Worm (Caenorhabditis elegans) whole organism, late embryonic: Measurements from ENCODE around the gene C25F9.14.

Source experiments
- C08G9.2 ChIP-seq: sonication (generic microtip); optimal IDR thresholded peaks from 2 replicates; lab custom pipeline; 2016; ENCODE audit warnings: mild to moderate bottlenecking, missing genetic modification characterization, moderate library complexity, missing compliant biosample characterization
- C38D4.7 ChIP-seq: fragments of 200-800 bp; sonication (Bioruptor generic); optimal IDR thresholded peaks from 2 replicates; lab custom pipeline; 2018; ENCODE audit warnings: mild to moderate bottlenecking, missing genetic modification characterization, moderate library complexity, missing compliant biosample characterization
- F13H6.1 ChIP-seq: sonication (generic microtip); optimal IDR thresholded peaks from 2 replicates; lab custom pipeline; 2016; ENCODE audit warnings: missing genetic modification characterization, missing compliant biosample characterization
- K02D7.2 ChIP-seq: sonication (generic microtip); optimal IDR thresholded peaks from 2 replicates; lab custom pipeline; 2017; ENCODE audit warnings: mild to moderate bottlenecking, missing genetic modification characterization, missing compliant biosample characterization
- Y22D7AL.16 ChIP-seq: sonication (generic microtip); optimal IDR thresholded peaks from 2 replicates; lab custom pipeline; 2016; ENCODE audit warnings: missing genetic modification characterization, missing compliant biosample characterization
- ahr-1 ChIP-seq: sonication (generic microtip); optimal IDR thresholded peaks from 2 replicates; lab custom pipeline; 2016; ENCODE audit warnings: missing genetic modification characterization, missing compliant biosample characterization
- ama-1 ChIP-seq: fragments of 150-350 bp; optimal IDR thresholded peaks from 2 replicates; lab custom pipeline; 2014
- ceh-22 ChIP-seq: sonication (generic microtip); optimal IDR thresholded peaks from 2 replicates; lab custom pipeline; 2017; ENCODE audit warnings: missing biosample characterization, missing genetic modification characterization
- ceh-24 ChIP-seq: sonication (generic microtip); optimal IDR thresholded peaks from 2 replicates; lab custom pipeline; 2016; ENCODE audit warnings: mild to moderate bottlenecking, missing genetic modification characterization, missing compliant biosample characterization
- ceh-31 ChIP-seq: sonication (generic microtip); optimal IDR thresholded peaks from 2 replicates; lab custom pipeline; 2016; ENCODE audit warnings: missing genetic modification characterization, missing compliant biosample characterization
- ceh-34 ChIP-seq: sonication (generic microtip); optimal IDR thresholded peaks from 2 replicates; lab custom pipeline; 2016; ENCODE audit warnings: mild to moderate bottlenecking, missing genetic modification characterization, missing compliant biosample characterization
- ceh-45 ChIP-seq: fragments of 200-800 bp; sonication (Bioruptor generic); IDR thresholded peaks from 2 replicates; pipeline ENCODE4 v1.3.6; 2022; ENCODE audit warnings: missing genetic modification reagents, missing genetic modification characterization, missing compliant biosample characterization
- ceh-9 ChIP-seq: sonication (generic microtip); optimal IDR thresholded peaks from 2 replicates; lab custom pipeline; 2016; ENCODE audit warnings: mild to moderate bottlenecking, missing genetic modification characterization, inconsistent platforms, missing compliant biosample characterization
- che-1 ChIP-seq: sonication (generic microtip); optimal IDR thresholded peaks from 2 replicates; lab custom pipeline; 2016; ENCODE audit warnings: mild to moderate bottlenecking, missing genetic modification characterization, missing compliant biosample characterization
- dmd-4 ChIP-seq: sonication (generic microtip); optimal IDR thresholded peaks from 2 replicates; lab custom pipeline; 2016; ENCODE audit warnings: borderline replicate concordance, missing genetic modification characterization, missing compliant biosample characterization
- elt-2 ChIP-seq: sonication (generic microtip); optimal IDR thresholded peaks from 2 replicates; lab custom pipeline; 2016; ENCODE audit warnings: missing genetic modification reagents, missing genetic modification characterization, missing compliant biosample characterization
- ets-4 ChIP-seq: sonication (generic microtip); optimal IDR thresholded peaks from 2 replicates; lab custom pipeline; 2016; ENCODE audit warnings: missing genetic modification characterization, missing compliant biosample characterization
- fkh-6 ChIP-seq: sonication (generic microtip); optimal IDR thresholded peaks from 2 replicates; lab custom pipeline; 2016; ENCODE audit warnings: missing genetic modification characterization, missing compliant biosample characterization
- hlh-13 ChIP-seq: fragments of 200-800 bp; sonication (Bioruptor generic); optimal IDR thresholded peaks from 2 replicates; lab custom pipeline; 2018; ENCODE audit warnings: mild to moderate bottlenecking, missing genetic modification characterization, missing compliant biosample characterization
- hlh-15 ChIP-seq: sonication (generic microtip); optimal IDR thresholded peaks from 2 replicates; lab custom pipeline; 2016; ENCODE audit warnings: missing genetic modification characterization, missing compliant biosample characterization
- lim-6 ChIP-seq: sonication (generic microtip); optimal IDR thresholded peaks from 2 replicates; lab custom pipeline; 2016; ENCODE audit warnings: missing genetic modification characterization, missing compliant biosample characterization
- mec-3 ChIP-seq: sonication (generic microtip); optimal IDR thresholded peaks from 2 replicates; lab custom pipeline; 2016; ENCODE audit warnings: borderline replicate concordance, missing genetic modification characterization, missing compliant biosample characterization
- nfya-1 ChIP-seq: sonication (generic microtip); optimal IDR thresholded peaks from 2 replicates; lab custom pipeline; 2017; ENCODE audit warnings: missing genetic modification characterization, mild to moderate bottlenecking, missing compliant biosample characterization, antibody characterized with exemption, moderate library complexity
- nhr-232 ChIP-seq: sonication (generic microtip); optimal IDR thresholded peaks from 2 replicates; lab custom pipeline; 2016; ENCODE audit warnings: missing genetic modification characterization, missing compliant biosample characterization
- npax-4 ChIP-seq: sonication (generic microtip); optimal IDR thresholded peaks from 2 replicates; lab custom pipeline; 2016; ENCODE audit warnings: missing genetic modification characterization, missing compliant biosample characterization
- odd-2 ChIP-seq: sonication (generic microtip); optimal IDR thresholded peaks from 2 replicates; lab custom pipeline; 2017; ENCODE audit warnings: antibody characterized with exemption, mild to moderate bottlenecking, missing genetic modification characterization, missing compliant biosample characterization
- pat-9 ChIP-seq: fragments of 200-800 bp; sonication (Bioruptor generic); optimal IDR thresholded peaks from 2 replicates; lab custom pipeline; 2018; ENCODE audit warnings: mild to moderate bottlenecking, missing genetic modification characterization, moderate library complexity, missing compliant biosample characterization
- pha-2 ChIP-seq: sonication (generic microtip); optimal IDR thresholded peaks from 2 replicates; lab custom pipeline; 2017; ENCODE audit warnings: mild to moderate bottlenecking, missing genetic modification characterization, missing compliant biosample characterization
- pqm-1 ChIP-seq: sonication (generic microtip); optimal IDR thresholded peaks from 2 replicates; lab custom pipeline; 2016; ENCODE audit warnings: missing genetic modification characterization, missing compliant biosample characterization
- pros-1 ChIP-seq: fragments of 150-350 bp; optimal IDR thresholded peaks from 2 replicates; lab custom pipeline; 2014; ENCODE audit warnings: missing biosample characterization, missing genetic modification reagents, missing genetic modification characterization
- rnt-1 ChIP-seq: sonication (generic microtip); optimal IDR thresholded peaks from 2 replicates; lab custom pipeline; 2016; ENCODE audit warnings: missing genetic modification characterization, missing compliant biosample characterization
- sox-2 ChIP-seq: fragments of 200-800 bp; sonication (Bioruptor generic); IDR thresholded peaks from 2 replicates; pipeline ENCODE4 v1.3.6; 2022; ENCODE audit warnings: missing genetic modification reagents, missing genetic modification characterization, missing compliant biosample characterization
- syd-9 ChIP-seq: sonication (generic microtip); optimal IDR thresholded peaks from 2 replicates; lab custom pipeline; 2016; ENCODE audit warnings: mild to moderate bottlenecking, missing genetic modification characterization, moderate library complexity, missing compliant biosample characterization
- tbx-2 ChIP-seq: sonication (generic microtip); optimal IDR thresholded peaks from 2 replicates; lab custom pipeline; 2016; ENCODE audit warnings: missing genetic modification characterization, missing compliant biosample characterization
- tbx-7 ChIP-seq: sonication (generic microtip); optimal IDR thresholded peaks from 2 replicates; lab custom pipeline; 2016; ENCODE audit warnings: missing genotype, missing genetic modification characterization, missing compliant biosample characterization
- ttx-3 ChIP-seq: sonication (generic microtip); optimal IDR thresholded peaks from 2 replicates; lab custom pipeline; 2016; ENCODE audit warnings: missing genetic modification reagents, missing genetic modification characterization, missing compliant biosample characterization
- unc-3 ChIP-seq, 2 experiments: fragments of 200-800 bp in 1 of 2; sonication (Bioruptor generic) in 1 of 2; sonication (generic microtip) in 1 of 2; conservative IDR thresholded peaks in 1 of 2; optimal IDR thresholded peaks in 1 of 2; 2 replicates each; pipeline versions ENCODE4 v1.3.6 to Lab custom; 2016 to 2022; ENCODE audit warnings: missing compliant biosample characterization in 2 of 2, missing genetic modification characterization in 2 of 2, missing genetic modification reagents in 1 of 2
- unc-42 ChIP-seq: sonication (generic microtip); optimal IDR thresholded peaks from 2 replicates; lab custom pipeline; 2016; ENCODE audit warnings: missing genotype, missing genetic modification characterization, missing compliant biosample characterization
- unc-55 ChIP-seq: sonication (generic microtip); optimal IDR thresholded peaks from 2 replicates; lab custom pipeline; 2017; ENCODE audit warnings: missing biosample characterization, missing genetic modification reagents, missing genetic modification characterization
- unc-86 ChIP-seq: sonication (generic microtip); optimal IDR thresholded peaks from 2 replicates; lab custom pipeline; 2016; ENCODE audit warnings: missing genetic modification characterization, missing compliant biosample characterization
- zip-5 ChIP-seq: sonication (generic microtip); optimal IDR thresholded peaks from 2 replicates; lab custom pipeline; 2016; ENCODE audit warnings: missing genetic modification characterization, missing compliant biosample characterization
- ztf-16 ChIP-seq: sonication (generic microtip); optimal IDR thresholded peaks from 2 replicates; lab custom pipeline; 2017; ENCODE audit warnings: missing genetic modification characterization, missing compliant biosample characterization

Gene C25F9.14

DNA sequence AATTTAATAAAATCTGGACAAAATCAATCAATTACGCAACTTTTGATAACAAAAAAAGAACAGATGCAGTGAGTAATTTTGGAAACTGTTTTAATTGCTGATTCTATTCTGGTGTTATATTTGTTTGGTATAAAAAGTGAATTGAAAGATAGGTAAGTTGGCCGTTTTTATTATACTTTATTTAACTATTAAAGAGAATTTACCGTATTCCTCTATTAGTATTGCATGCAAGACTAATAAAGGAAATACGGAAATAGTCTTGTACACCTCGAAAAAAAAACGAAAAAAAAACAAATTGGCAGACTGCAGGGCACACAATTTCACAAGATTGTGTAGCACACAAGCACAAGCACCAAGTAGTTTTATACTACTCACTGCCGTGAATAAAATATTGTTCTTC, 26.3 kb downstream of the C25F9.14 start, which contains the start of gene Y43F8B.25:
Y43F8B.25 (plus strand) TSS at position 301 of the 400 bp plus-strand sequence.
- TF ChIP-seq nfya-1 (tag; lab: Kevin White, UChicago), result no peak
- TF ChIP-seq ceh-34 (tag; lab: Kevin White, UChicago), result no peak
- TF ChIP-seq lim-6 (tag; lab: Kevin White, UChicago), result no peak
- TF ChIP-seq ceh-45 (GFP tag; lab: Robert Waterston, UW), result no peak

DNA sequence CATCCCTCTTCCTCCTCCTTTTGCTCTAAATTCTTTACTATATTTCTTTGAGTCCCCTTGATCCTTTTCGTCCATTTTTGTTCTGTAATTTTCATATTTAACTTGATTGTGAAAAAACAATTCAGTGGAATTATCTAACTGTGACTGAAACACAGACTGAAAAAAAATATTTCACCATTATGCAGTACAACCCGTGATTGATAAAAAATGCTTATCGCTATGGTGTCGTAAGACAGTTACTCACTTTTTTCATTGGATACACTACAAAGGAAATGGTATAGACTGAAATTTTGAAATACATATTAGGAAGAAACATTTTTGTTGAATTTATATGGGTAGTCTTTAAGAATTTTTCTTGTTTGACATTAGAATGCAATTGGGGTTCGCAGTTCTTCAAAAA, 31.3 kb downstream of the C25F9.14 start, which contains the start of gene Y43F8B.23:
Y43F8B.23 (minus strand) TSS at position 75 of the 400 bp plus-strand sequence.
- no peak for TF ChIP-seq pqm-1 (tag; lab: Kevin White, UChicago)
- no peak for TF ChIP-seq hlh-13 (GFP tag; lab: Kevin White, UChicago)
- no peak for TF ChIP-seq fkh-6 (tag; lab: Kevin White, UChicago)
- TF ChIP-seq ceh-9 (tag; lab: Kevin White, UChicago), result no peak
- TF ChIP-seq ceh-45 (GFP tag; lab: Robert Waterston, UW), result no peak
- no peak for TF ChIP-seq unc-86 (tag; lab: Kevin White, UChicago)
- no peak for TF ChIP-seq unc-42 (tag; lab: Kevin White, UChicago)
- no peak for TF ChIP-seq syd-9 (tag; lab: Kevin White, UChicago)
- no peak for TF ChIP-seq C08G9.2 (tag; lab: Kevin White, UChicago)
- no peak for TF ChIP-seq rnt-1
- TF ChIP-seq ttx-3 (tag; lab: Kevin White, UChicago), result no peak
- TF ChIP-seq unc-55 (GFP tag; lab: Kevin White, UChicago), result no peak
- no peak for TF ChIP-seq Y22D7AL.16 (tag; lab: Kevin White, UChicago)
- TF ChIP-seq unc-3 (GFP tag; conservative IDR thresholded peaks at IDR 0.05; lab: Robert Waterston, UW), result no peak
- TF ChIP-seq unc-3 (tag; optimal IDR thresholded peaks at IDR 0.05; lab: Kevin White, UChicago), result no peak
- no peak for TF ChIP-seq tbx-7
- TF ChIP-seq che-1 (tag; lab: Kevin White, UChicago), result no peak
- no peak for TF ChIP-seq pros-1
- no peak for TF ChIP-seq odd-2 (tag; lab: Kevin White, UChicago)
- TF ChIP-seq ceh-22 (tag; lab: Kevin White, UChicago), result no peak
- TF ChIP-seq, all 69 proteins: peak for 0

DNA sequence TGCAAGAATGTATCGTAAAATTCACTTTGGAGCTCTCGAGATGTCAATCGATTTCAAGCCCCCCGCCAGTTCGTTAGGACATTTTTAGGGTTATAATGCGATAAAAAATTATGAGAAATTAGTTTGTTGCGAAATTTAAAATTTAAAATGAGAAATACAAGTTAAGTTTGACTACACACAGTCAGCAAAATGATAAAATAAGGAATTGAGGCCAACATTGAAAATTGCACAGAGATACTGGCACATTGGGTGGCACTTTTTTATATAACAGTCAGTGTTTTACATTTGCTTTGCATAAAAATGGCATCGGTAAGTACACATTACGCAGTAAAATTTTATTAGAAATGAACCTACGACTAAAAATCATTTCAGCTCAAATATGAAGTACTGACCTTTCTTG, 31.8 kb downstream of the C25F9.14 start, which contains the start of gene Y43F8B.12:
Y43F8B.12 (plus strand) TSS at position 301 of the 400 bp plus-strand sequence.
- no peak for TF ChIP-seq ahr-1 (tag; lab: Kevin White, UChicago)
- TF ChIP-seq K02D7.2, result no peak
- TF ChIP-seq C38D4.7 (GFP tag; lab: Kevin White, UChicago), result no peak
- no peak for TF ChIP-seq ztf-16 (tag; lab: Kevin White, UChicago)
- no peak for TF ChIP-seq pqm-1 (tag; lab: Kevin White, UChicago)
- TF ChIP-seq nhr-232 (tag; lab: Kevin White, UChicago), result no peak
- no peak for TF ChIP-seq ttx-3 (tag; lab: Kevin White, UChicago)
- TF ChIP-seq pat-9 (tag; lab: Kevin White, UChicago), result no peak
- no peak for TF ChIP-seq ceh-24 (tag; lab: Kevin White, UChicago)
- TF ChIP-seq hlh-15 (tag; lab: Kevin White, UChicago), result no peak
- no peak for TF ChIP-seq npax-4 (tag; lab: Kevin White, UChicago)
- TF ChIP-seq ets-4 (tag; lab: Kevin White, UChicago), result no peak
- TF ChIP-seq ama-1 (lab: Kevin White, UChicago), result no peak
- no peak for TF ChIP-seq F13H6.1 (tag; lab: Kevin White, UChicago)
- no peak for TF ChIP-seq rnt-1

DNA sequence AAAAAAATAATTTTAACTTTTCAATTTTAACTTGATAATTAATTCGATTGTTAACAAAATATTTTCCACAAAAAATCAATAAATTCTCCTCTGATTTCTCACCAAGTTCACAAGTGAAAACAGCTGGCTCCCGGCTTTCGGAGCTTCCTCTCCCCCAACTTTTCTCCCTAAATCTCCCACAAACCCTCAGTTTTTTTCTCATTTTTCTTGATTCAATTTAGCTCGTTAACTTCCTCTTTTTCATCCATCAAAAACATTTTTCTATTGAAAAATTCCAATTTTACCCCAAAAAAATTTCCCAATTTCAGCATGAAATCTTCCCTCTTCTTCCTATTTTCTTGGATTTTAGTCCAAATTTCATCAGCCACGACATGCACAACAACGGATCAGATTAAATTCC, 34.1 kb downstream of the C25F9.14 start, which contains the start of gene Y43F8B.11:
Y43F8B.11 (plus strand) TSS at position 301 of the 400 bp plus-strand sequence.
- no peak for TF ChIP-seq nhr-232 (tag; lab: Kevin White, UChicago)
- TF ChIP-seq hlh-13 (GFP tag; lab: Kevin White, UChicago), result no peak
- no peak for TF ChIP-seq unc-86 (tag; lab: Kevin White, UChicago)
- no peak for TF ChIP-seq elt-2 (tag; lab: Kevin White, UChicago)
- no peak for TF ChIP-seq lim-6 (tag; lab: Kevin White, UChicago)
- TF ChIP-seq ceh-31 (tag; lab: Kevin White, UChicago), result no peak
- TF ChIP-seq pat-9 (tag; lab: Kevin White, UChicago), result no peak
- no peak for TF ChIP-seq hlh-15 (tag; lab: Kevin White, UChicago)
- TF ChIP-seq F13H6.1 (tag; lab: Kevin White, UChicago), result no peak
- TF ChIP-seq zip-5 (tag; lab: Kevin White, UChicago), result no peak
- no peak for TF ChIP-seq C08G9.2 (tag; lab: Kevin White, UChicago)
- no peak for TF ChIP-seq sox-2 (GFP tag; lab: Robert Waterston, UW)
- TF ChIP-seq mec-3 (tag; lab: Kevin White, UChicago), result no peak
- TF ChIP-seq unc-55 (GFP tag; lab: Kevin White, UChicago), result no peak
- TF ChIP-seq pha-2 (tag; lab: Kevin White, UChicago), result no peak
- TF ChIP-seq dmd-4 (tag; lab: Kevin White, UChicago), result no peak
- TF ChIP-seq tbx-2 (tag; lab: Kevin White, UChicago), result no peak
